Fruit fly (Drosophila melanogaster) whole organism, prepupa: ENCODE measurements around the gene CG14667.

Experiments
- Blimp-1 ChIP-seq: fragments of 200-800 bp; sonication (Bioruptor generic); optimal IDR thresholded peaks from 3 replicates; lab custom pipeline; 2017; ENCODE audit warnings: missing biosample characterization, missing genetic modification characterization, mild to moderate bottlenecking, moderate library complexity, missing genetic modification reagents
- CG10631 ChIP-seq: fragments of 200-800 bp; sonication (Bioruptor generic); optimal IDR thresholded peaks from 2 replicates; lab custom pipeline; 2016; ENCODE audit warnings: missing biosample characterization, missing genetic modification characterization
- CG10669 ChIP-seq: fragments of 200-800 bp; sonication (Bioruptor generic); optimal IDR thresholded peaks from 3 replicates; lab custom pipeline; 2018; ENCODE audit warnings: missing biosample characterization, mild to moderate bottlenecking, missing genetic modification characterization, moderate library complexity
- CG11762 ChIP-seq: fragments of 200-800 bp; sonication (Bioruptor generic); optimal IDR thresholded peaks from 3 replicates; lab custom pipeline; 2016; ENCODE audit warnings: missing biosample characterization, missing genetic modification characterization; ENCODE audit not compliant: insufficient read depth
- CG11902 ChIP-seq: fragments of 200-800 bp; sonication (Bioruptor generic); optimal IDR thresholded peaks from 3 replicates; lab custom pipeline; 2016; ENCODE audit warnings: missing biosample characterization, missing genetic modification characterization
- CG15336 ChIP-seq: fragments of 200-800 bp; sonication (Bioruptor generic); IDR thresholded peaks from 2 replicates; pipeline ENCODE4 v1.3.6; 2022; ENCODE audit warnings: missing biosample characterization, missing genetic modification characterization
- CG1621 ChIP-seq: fragments of 200-800 bp; sonication (Bioruptor generic); optimal IDR thresholded peaks from 3 replicates; lab custom pipeline; 2018; ENCODE audit warnings: missing biosample characterization, mild to moderate bottlenecking, missing genetic modification characterization
- CG16779 ChIP-seq: fragments of 200-800 bp; sonication (Bioruptor generic); optimal IDR thresholded peaks from 3 replicates; lab custom pipeline; 2017; ENCODE audit warnings: missing biosample characterization, mild to moderate bottlenecking, missing genetic modification characterization
- CG31627 ChIP-seq: fragments of 200-800 bp; sonication (Bioruptor generic); optimal IDR thresholded peaks from 3 replicates; lab custom pipeline; 2016; ENCODE audit warnings: missing biosample characterization, missing genetic modification characterization
- CG32006 ChIP-seq: fragments of 200-800 bp; sonication (Bioruptor generic); optimal IDR thresholded peaks from 3 replicates; lab custom pipeline; 2017; ENCODE audit warnings: missing biosample characterization, mild to moderate bottlenecking, missing genetic modification characterization
- CG34406 ChIP-seq: fragments of 200-800 bp; sonication (Bioruptor generic); optimal IDR thresholded peaks from 3 replicates; lab custom pipeline; 2016; ENCODE audit warnings: missing biosample characterization, missing genetic modification characterization
- CG3919 ChIP-seq: fragments of 200-800 bp; sonication (Bioruptor generic); optimal IDR thresholded peaks from 3 replicates; lab custom pipeline; 2016; ENCODE audit warnings: missing biosample characterization, missing genetic modification characterization
- CG4318 ChIP-seq: fragments of 200-800 bp; sonication (Bioruptor generic); optimal IDR thresholded peaks from 3 replicates; lab custom pipeline; 2017; ENCODE audit warnings: missing biosample characterization, mild to moderate bottlenecking, missing genetic modification characterization
- CG6276 ChIP-seq: fragments of 200-800 bp; sonication (Bioruptor generic); optimal IDR thresholded peaks from 2 replicates; lab custom pipeline; 2017; ENCODE audit warnings: missing biosample characterization, mild to moderate bottlenecking, missing genetic modification characterization
- CG6854 ChIP-seq: fragments of 200-800 bp; sonication (Bioruptor generic); optimal IDR thresholded peaks from 2 replicates; lab custom pipeline; 2017; ENCODE audit warnings: missing biosample characterization, mild to moderate bottlenecking, missing genetic modification characterization
- CG8119 ChIP-seq: fragments of 200-800 bp; sonication (Bioruptor generic); IDR thresholded peaks from 3 replicates; pipeline ENCODE4 v1.3.6; 2022; ENCODE audit warnings: missing biosample characterization, missing genetic modification characterization
- CG8319 ChIP-seq: fragments of 200-800 bp; sonication (Bioruptor generic); optimal IDR thresholded peaks from 3 replicates; lab custom pipeline; 2016; ENCODE audit warnings: missing biosample characterization, missing genetic modification characterization
- CG9139 ChIP-seq: fragments of 200-800 bp; sonication (Bioruptor generic); optimal IDR thresholded peaks from 3 replicates; lab custom pipeline; 2017; ENCODE audit warnings: missing biosample characterization, mild to moderate bottlenecking, missing genetic modification characterization
- Eip78C ChIP-seq: fragments of 200-800 bp; sonication (Bioruptor generic); peaks from one replicate; lab custom pipeline; 2016; ENCODE audit warnings: missing biosample characterization, missing genetic modification characterization
- Eip93F ChIP-seq: fragments of 200-800 bp; sonication (Bioruptor generic); optimal IDR thresholded peaks from 2 replicates; lab custom pipeline; 2016; ENCODE audit warnings: missing biosample characterization, mild to moderate bottlenecking, missing genetic modification characterization
- Hr38 ChIP-seq: sonication (Bioruptor generic); optimal IDR thresholded peaks from 2 replicates; lab custom pipeline; 2016; ENCODE audit warnings: missing biosample characterization, missing genetic modification characterization
- Hr39 ChIP-seq: fragments of 200-800 bp; sonication (Bioruptor generic); optimal IDR thresholded peaks from 2 replicates; lab custom pipeline; 2016; ENCODE audit warnings: missing biosample characterization, missing genetic modification characterization
- Hr4 ChIP-seq: fragments of 200-800 bp; sonication (Bioruptor generic); optimal IDR thresholded peaks from 3 replicates; lab custom pipeline; 2016; ENCODE audit warnings: missing biosample characterization, missing genetic modification characterization
- Met ChIP-seq: fragments of 200-800 bp; sonication (Bioruptor generic); optimal IDR thresholded peaks from 3 replicates; lab custom pipeline; 2016; ENCODE audit warnings: missing biosample characterization, missing genetic modification characterization
- OdsH ChIP-seq: fragments of 200-800 bp; sonication (Bioruptor generic); optimal IDR thresholded peaks from 3 replicates; lab custom pipeline; 2016; ENCODE audit warnings: missing biosample characterization, missing genetic modification characterization
- Smox ChIP-seq: fragments of 200-800 bp; sonication (Bioruptor generic); optimal IDR thresholded peaks from 3 replicates; lab custom pipeline; 2016; ENCODE audit warnings: missing biosample characterization, missing genetic modification characterization
- Sox102F ChIP-seq: fragments of 200-800 bp; sonication (Bioruptor generic); optimal IDR thresholded peaks from 2 replicates; lab custom pipeline; 2016; ENCODE audit warnings: missing biosample characterization, mild to moderate bottlenecking, missing genetic modification characterization
- achi ChIP-seq: fragments of 200-800 bp; sonication (Bioruptor generic); optimal IDR thresholded peaks from 3 replicates; lab custom pipeline; 2016; ENCODE audit warnings: missing biosample characterization, missing genetic modification characterization
- acj6 ChIP-seq: fragments of 200-800 bp; sonication (Bioruptor generic); optimal IDR thresholded peaks from 3 replicates; lab custom pipeline; 2016; ENCODE audit warnings: missing biosample characterization, missing genetic modification characterization
- cyc ChIP-seq: fragments of 200-800 bp; sonication (Bioruptor generic); optimal IDR thresholded peaks from 3 replicates; lab custom pipeline; 2016; ENCODE audit warnings: missing biosample characterization, missing genetic modification characterization
- dac ChIP-seq: fragments of 200-800 bp; sonication (Bioruptor generic); optimal IDR thresholded peaks from 2 replicates; lab custom pipeline; 2017; ENCODE audit warnings: missing biosample characterization, mild to moderate bottlenecking, missing genetic modification characterization
- dsx ChIP-seq: fragments of 200-800 bp; optimal IDR thresholded peaks from 3 replicates; lab custom pipeline; 2019; ENCODE audit warnings: missing biosample characterization, mild to moderate bottlenecking, missing genetic modification characterization, moderate library complexity; ENCODE audit not compliant: poor library complexity, severe bottlenecking
- eg ChIP-seq: fragments of 200-800 bp; sonication (Bioruptor generic); IDR thresholded peaks from 3 replicates; pipeline ENCODE4 v1.3.6; 2022; ENCODE audit warnings: missing biosample characterization, missing genetic modification characterization
- fkh ChIP-seq: fragments of 200-800 bp; sonication (Bioruptor generic); optimal IDR thresholded peaks from 3 replicates; lab custom pipeline; 2017; ENCODE audit warnings: missing biosample characterization, mild to moderate bottlenecking, missing genetic modification characterization, moderate library complexity
- lz ChIP-seq: fragments of 200-800 bp; sonication (Bioruptor generic); optimal IDR thresholded peaks from 3 replicates; lab custom pipeline; 2016; ENCODE audit warnings: missing biosample characterization, missing genetic modification characterization
- net ChIP-seq: fragments of 200-800 bp; sonication (Bioruptor generic); optimal IDR thresholded peaks from 3 replicates; lab custom pipeline; 2016; ENCODE audit warnings: missing biosample characterization, missing genetic modification characterization
- pdm3 ChIP-seq: fragments of 200-800 bp; sonication (Bioruptor generic); optimal IDR thresholded peaks from 3 replicates; lab custom pipeline; 2016; ENCODE audit warnings: missing biosample characterization, missing genetic modification characterization
- ss ChIP-seq, 2 experiments: fragments of 200-800 bp; sonication (Bioruptor generic); optimal IDR thresholded peaks; 2 replicates in 1 of 2; 3 replicates in 1 of 2; lab custom pipeline; 2017 to 2018; ENCODE audit warnings: mild to moderate bottlenecking in 2 of 2, missing biosample characterization in 2 of 2, missing genetic modification characterization in 2 of 2, moderate library complexity in 1 of 2
- svp ChIP-seq: fragments of 200-800 bp; sonication (Bioruptor generic); peaks from one replicate; lab custom pipeline; 2016; ENCODE audit warnings: missing biosample characterization, missing genetic modification characterization
- topi ChIP-seq: fragments of 200-800 bp; sonication (Bioruptor generic); optimal IDR thresholded peaks from 3 replicates; lab custom pipeline; 2016; ENCODE audit warnings: missing biosample characterization, missing genetic modification characterization
- vri ChIP-seq: fragments of 200-800 bp; sonication (Bioruptor generic); optimal IDR thresholded peaks from 3 replicates; lab custom pipeline; 2016; ENCODE audit warnings: missing biosample characterization, mild to moderate bottlenecking, missing genetic modification characterization

The CG14667 gene

dm6 chr3R:5412306-5412705, 37.5 kb downstream of the CG14667 start, which contains the start of gene Orco:
Gene Orco (minus strand): TSS chr3R:5412406.
- TF ChIP-seq net (GFP tag; lab: Kevin White, UChicago) (no peak), CG8119 (no peak), pdm3 (GFP tag; lab: Kevin White, UChicago) (no peak), acj6 (GFP tag; lab: Kevin White, UChicago) (no peak)

- peak; percentile 4 for TF ChIP-seq CG31627 (GFP tag; lab: Kevin White, UChicago)
- TF ChIP-seq Eip93F = no peak
- TF ChIP-seq Hr39 (GFP tag; lab: Kevin White, UChicago) = peak; percentile 4
- TF ChIP-seq Met (GFP tag; lab: Kevin White, UChicago) = peak; percentile 3
- peak; percentile 2 for TF ChIP-seq CG10631 (GFP tag; lab: Kevin White, UChicago)
- TF ChIP-seq CG10669 (GFP tag; lab: Kevin White, UChicago) = peak; percentile 6
- no peak for TF ChIP-seq CG16779 (tag; lab: Kevin White, UChicago)
- TF ChIP-seq dsx (GFP tag; lab: Kevin White, UChicago) = no peak
- peak; percentile 27 for TF ChIP-seq CG32006
- TF ChIP-seq Smox (GFP tag; lab: Kevin White, UChicago) = peak; percentile 17
- TF ChIP-seq Eip78C (GFP tag; lab: Kevin White, UChicago) = peak; percentile 77
- TF ChIP-seq topi (GFP tag; lab: Kevin White, UChicago) = no peak
- peak; percentile 10 for TF ChIP-seq Hr4
- 0 out of 3 replicates have a peak, but pooled peaks have one; percentile 24 for TF ChIP-seq CG8119
- TF ChIP-seq OdsH = peak; percentile 3
- TF ChIP-seq, all 60 proteins: peak for 11
Observed at dm6 chr3R:5412987-5413386, 38.2 kb downstream of the CG14667 start.

DNA sequence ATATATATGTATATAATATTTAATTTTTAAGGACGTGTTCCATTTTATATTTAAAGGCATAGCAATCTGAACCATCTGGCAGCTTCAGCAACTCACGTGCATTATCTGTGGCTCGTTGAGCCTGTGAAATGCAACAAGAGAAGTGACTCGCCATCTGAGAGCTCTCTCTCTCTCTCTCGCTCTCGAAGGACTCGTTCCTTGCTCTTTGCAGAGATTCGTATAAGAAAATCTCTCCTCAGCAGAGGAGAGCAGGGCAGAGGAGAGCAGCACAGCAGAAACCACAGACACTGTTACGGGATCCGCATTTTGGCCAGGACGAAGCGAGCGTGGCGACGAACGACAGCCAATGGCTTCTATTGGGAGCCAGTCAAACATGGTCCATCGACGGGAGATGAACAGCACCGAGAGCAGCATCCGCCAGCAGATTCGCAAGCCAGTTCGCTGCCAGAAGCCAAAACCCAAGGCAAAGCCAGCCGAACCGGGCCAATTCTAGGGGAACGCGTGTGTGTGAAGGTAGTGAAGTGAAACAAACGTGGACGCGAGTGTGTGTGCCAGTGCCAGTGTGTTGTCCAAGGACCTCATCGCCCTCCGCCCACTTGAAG, 39.4 kb downstream of the CG14667 start, which contains the start of gene CG14669:
TSS of gene CG14669 (plus strand) at position 381 of the 602 bp plus-strand sequence.
- no peak for TF ChIP-seq Hr38 (GFP tag; lab: Kevin White, UChicago)
- TF ChIP-seq Smox (GFP tag; lab: Kevin White, UChicago) = no peak
- TF ChIP-seq svp (GFP tag; lab: Kevin White, UChicago) = peak; percentile 22
- TF ChIP-seq, all 60 proteins: peak for 1

DNA sequence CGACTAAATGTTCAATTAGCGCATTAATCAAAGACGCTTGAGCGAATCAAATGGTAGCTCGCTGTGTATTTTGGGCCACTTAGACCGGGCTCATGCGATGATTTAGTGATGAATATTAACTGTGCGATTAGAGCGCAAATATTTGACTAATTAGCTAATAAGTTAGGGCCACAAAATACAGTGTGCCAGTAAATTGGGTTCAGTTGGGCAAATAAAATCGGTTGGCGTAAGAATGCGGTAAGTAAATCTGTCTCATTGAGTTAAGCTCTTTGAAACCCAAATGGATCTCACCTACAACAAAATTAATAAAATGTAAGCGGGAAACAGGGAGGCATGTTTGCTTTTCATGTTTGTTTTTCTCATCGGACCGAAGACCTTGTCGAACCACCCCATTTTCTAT, 45.6 kb downstream of the CG14667 start:
- TF ChIP-seq CG6854 (GFP tag; lab: Kevin White, UChicago) (no peak), CG15336 (GFP tag; lab: Robert Waterston, UW) (no peak), net (GFP tag; lab: Kevin White, UChicago) (no peak), Sox102F (GFP tag; lab: Kevin White, UChicago) (no peak), fkh (GFP tag; lab: Kevin White, UChicago) (peak; percentile 59), CG9139 (no peak), Blimp-1 (GFP tag; lab: Kevin White, UChicago) (no peak)

- TF ChIP-seq CG10631 (GFP tag; lab: Kevin White, UChicago) (no peak), CG34406 (GFP tag; lab: Kevin White, UChicago) (peak; percentile 8), pdm3 (GFP tag; lab: Kevin White, UChicago) (peak; percentile 31), CG32006 (peak; percentile 38), CG4318 (GFP tag; lab: Kevin White, UChicago) (peak; percentile 26), CG11902 (GFP tag; lab: Kevin White, UChicago) (no peak), cyc (GFP tag; lab: Kevin White, UChicago) (no peak), CG11762 (GFP tag; lab: Kevin White, UChicago) (no peak), achi (GFP tag; lab: Kevin White, UChicago) (peak; percentile 26), CG31627 (GFP tag; lab: Kevin White, UChicago) (no peak), ss (GFP tag; optimal IDR thresholded peaks at IDR 0.05; lab: Kevin White, UChicago) (no peak), Eip78C (GFP tag; lab: Kevin White, UChicago) (peak; percentile 75), fkh (GFP tag; lab: Kevin White, UChicago) (no peak), eg (GFP tag; lab: Robert Waterston, UW) (peak; percentile 56; the same call in 1 of the 3 replicates), vri (GFP tag; lab: Kevin White, UChicago) (no peak), CG3919 (GFP tag; lab: Kevin White, UChicago) (peak; percentile 35), CG10669 (GFP tag; lab: Kevin White, UChicago) (no peak), CG6276 (peak; percentile 31), acj6 (GFP tag; lab: Kevin White, UChicago) (peak; percentile 29), lz (no peak), CG8319 (GFP tag; lab: Kevin White, UChicago) (no peak), Blimp-1 (GFP tag; lab: Kevin White, UChicago) (no peak), Met (GFP tag; lab: Kevin White, UChicago) (peak; percentile 10), CG1621 (tag; lab: Kevin White, UChicago) (no peak), Hr39 (GFP tag; lab: Kevin White, UChicago) (no peak), Hr4 (peak; percentile 62), dac (GFP tag; lab: Kevin White, UChicago) (no peak), svp (GFP tag; lab: Kevin White, UChicago) (no peak)
Observed at dm6 chr3R:5422123-5422522, 47.3 kb downstream of the CG14667 start.
